Fruit fly (Drosophila melanogaster) whole organism, wandering third instar larva: ENCODE data around the gene PGAP2.

Experiments used
- CrebA ChIP-seq: fragments of 200-800 bp; sonication (Bioruptor generic); optimal IDR thresholded peaks from 2 replicates; lab custom pipeline; 2016; ENCODE audit warnings: missing biosample characterization, mild to moderate bottlenecking, missing genetic modification characterization, borderline replicate concordance
- Dfd ChIP-seq: fragments of >200 bp; optimal IDR thresholded peaks from 2 replicates; lab custom pipeline; 2017; ENCODE audit warnings: missing biosample characterization, missing genetic modification characterization
- Hnf4 ChIP-seq: fragments of 200-800 bp; sonication (Bioruptor generic); optimal IDR thresholded peaks from 2 replicates; lab custom pipeline; 2016; ENCODE audit warnings: missing biosample characterization, mild to moderate bottlenecking, missing genetic modification characterization
- Hr78 ChIP-seq: fragments of >200 bp; optimal IDR thresholded peaks from 2 replicates; lab custom pipeline; 2017; ENCODE audit warnings: missing biosample characterization, missing genetic modification characterization
- OdsH ChIP-seq: fragments of 200-800 bp; sonication (Bioruptor generic); optimal IDR thresholded peaks from 2 replicates; lab custom pipeline; 2016; ENCODE audit warnings: missing biosample characterization, mild to moderate bottlenecking, missing genetic modification characterization
- fru ChIP-seq: fragments of 200-800 bp; sonication (Bioruptor generic); optimal IDR thresholded peaks from 3 replicates; lab custom pipeline; 2016; ENCODE audit warnings: missing biosample characterization, mild to moderate bottlenecking, missing genetic modification characterization
- lola ChIP-seq: fragments of >200 bp; optimal IDR thresholded peaks from 2 replicates; lab custom pipeline; 2017; ENCODE audit warnings: missing biosample characterization, missing genetic modification characterization
- pan ChIP-seq: fragments of >200 bp; optimal IDR thresholded peaks from 2 replicates; lab custom pipeline; 2017
- woc ChIP-seq: sonication (Bioruptor generic); optimal IDR thresholded peaks from 2 replicates; lab custom pipeline; 2016; ENCODE audit warnings: missing biosample characterization, mild to moderate bottlenecking, missing genetic modification characterization

dm6 chr2L:856690-857488, 37.6 kb upstream of the PGAP2 start:
- no peak for TF ChIP-seq Hnf4 (GFP tag; lab: Kevin White, UChicago)
- no peak for TF ChIP-seq lola (GFP tag; lab: Kevin White, UChicago)
- TF ChIP-seq Dfd (GFP tag; lab: Kevin White, UChicago): no peak
- no peak for TF ChIP-seq woc (GFP tag; lab: Kevin White, UChicago)
- peak; percentile 43 for TF ChIP-seq fru (GFP tag; lab: Kevin White, UChicago)
- TF ChIP-seq CrebA: no peak
- no peak for TF ChIP-seq OdsH
- TF ChIP-seq Hr78 (GFP tag; lab: Kevin White, UChicago): no peak
- TF ChIP-seq pan: no peak
